Worm (Caenorhabditis elegans): ENCODE results near the gene eif-3.L.

ce11 chrII:5659675-5660074 is 37.4 kb upstream of the eif-3.L start, which contains the start of gene fut-3:
- no peak for TF ChIP-seq flt-1 (GFP tag; IDR thresholded peaks at IDR 0.05)
- no peak for TF ChIP-seq ztf-29 (GFP tag; IDR thresholded peaks at IDR 0.05)
- no peak for TF ChIP-seq ref-1 (GFP tag; conservative IDR thresholded peaks at IDR 0.05)
- TF ChIP-seq ztf-23 (GFP tag; IDR thresholded peaks at IDR 0.05), result no peak
- no peak for TF ChIP-seq T22C8.4 (GFP tag; IDR thresholded peaks at IDR 0.05)
- no peak for TF ChIP-seq klf-2 (GFP tag; conservative IDR thresholded peaks at IDR 0.05)
- no peak for TF ChIP-seq tab-1 (GFP tag; IDR thresholded peaks at IDR 0.05)
- TF ChIP-seq med-1 (GFP tag; optimal IDR thresholded peaks at IDR 0.05; ENCODE audit: insufficient read depth), result no peak
